Fruit fly (Drosophila melanogaster): ENCODE measurements around the gene CG4793.

CG4793 gene

dm6 chr2L:15913674-15914037 lies 9.5 kb upstream of the CG4793 start (continued):
- no peak for TF ChIP-seq CG6689 (GFP tag; IDR thresholded peaks at IDR 0.05)

DNA sequence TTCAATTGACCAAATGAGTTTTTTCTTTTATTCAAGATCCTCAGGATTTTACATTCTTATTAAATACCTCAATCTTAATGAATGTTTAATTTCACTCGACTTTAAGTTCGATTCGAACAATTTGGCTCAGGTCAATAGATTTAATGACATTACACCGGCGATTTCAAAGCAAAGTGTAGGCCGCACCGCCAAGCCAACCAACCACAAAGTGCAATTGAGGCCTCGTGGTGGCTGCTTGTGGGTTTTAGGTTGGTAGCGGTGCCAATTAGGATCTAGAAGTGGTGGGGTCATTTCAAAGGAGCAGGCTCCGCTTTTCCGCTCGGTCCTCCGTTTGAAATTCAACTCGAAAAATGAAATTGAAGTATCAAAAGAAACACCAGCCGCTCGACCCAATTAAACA lies 6.6 kb upstream of the CG4793 start, which contains the start of gene CG13244:
TSS of gene CG13244 (plus strand) at position 301 of the 400 bp plus-strand sequence.
- no peak for TF ChIP-seq zen2 (GFP tag; IDR thresholded peaks at IDR 0.05; ENCODE audit: partially characterized antibody)
- TF ChIP-seq CG2678 (tag; optimal IDR thresholded peaks at IDR 0.05) = no peak
- no peak for TF ChIP-seq wor (GFP tag; IDR thresholded peaks at IDR 0.05)
- TF ChIP-seq cwo (GFP tag; optimal IDR thresholded peaks at IDR 0.05) = no peak
- TF ChIP-seq Ets65A (GFP tag) = peak; percentile 41

DNA sequence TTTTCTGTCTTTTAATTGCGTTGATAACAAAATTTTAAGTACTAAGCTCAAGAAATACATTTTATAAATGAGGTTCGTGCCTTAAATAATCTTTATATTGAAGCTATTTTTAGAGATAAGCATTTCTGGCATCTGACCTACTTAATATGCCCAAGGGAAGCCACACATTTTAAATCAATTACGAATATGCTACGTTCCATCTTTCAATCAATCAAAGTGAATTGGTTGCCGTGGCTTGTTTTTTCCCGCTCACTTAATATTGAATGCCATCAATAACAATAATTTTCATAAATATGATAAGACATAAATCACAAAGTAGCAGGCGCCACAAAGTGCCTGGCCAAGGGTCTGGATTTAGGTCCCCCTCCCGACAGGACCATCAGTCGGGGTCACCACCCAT lies 12.9 kb downstream of the CG4793 start:
- no peak for TF ChIP-seq scrt (GFP tag; optimal IDR thresholded peaks at IDR 0.05)
- no peak for TF ChIP-seq CG17328 (GFP tag; IDR thresholded peaks at IDR 0.05)
- TF ChIP-seq Mes4 (GFP tag; optimal IDR thresholded peaks at IDR 0.05) = no peak
- TF ChIP-seq pho (GFP tag; optimal IDR thresholded peaks at IDR 0.05) = no peak
- no peak for TF ChIP-seq Sox100B (GFP tag; optimal IDR thresholded peaks at IDR 0.05)

dm6 chr2L:15941141-15941540 lies 17.9 kb downstream of the CG4793 start, which contains the start of gene CG12448:
TSS of gene CG12448 (plus strand) at chr2L:15941441.
- no peak for TF ChIP-seq GATAe (GFP tag; conservative IDR thresholded peaks at IDR 0.05)
- TF ChIP-seq gfzf (GFP tag; optimal IDR thresholded peaks at IDR 0.05) = no peak
- no peak for TF ChIP-seq CG17568 (GFP tag; optimal IDR thresholded peaks at IDR 0.05)
- TF ChIP-seq Hey (tag; optimal IDR thresholded peaks at IDR 0.05) = no peak
- no peak for TF ChIP-seq CG18262 (tag; optimal IDR thresholded peaks at IDR 0.05)
- TF ChIP-seq zf30C (GFP tag; optimal IDR thresholded peaks at IDR 0.05) = no peak

- TF ChIP-seq gt (GFP tag; IDR thresholded peaks at IDR 0.05) (no peak), D19A (tag; optimal IDR thresholded peaks at IDR 0.05) (no peak), chn (GFP tag; optimal IDR thresholded peaks at IDR 0.05) (no peak), lov (optimal IDR thresholded peaks at IDR 0.05) (no peak), lov (GFP tag; IDR thresholded peaks at IDR 0.05) (0 out of 3 replicates have a peak, but pooled peaks have one; percentile 17), CG43689 (GFP tag; IDR thresholded peaks at IDR 0.05) (no peak), CTCF (GFP tag; optimal IDR thresholded peaks at IDR 0.05) (peak; percentile 86), jing (GFP tag; optimal IDR thresholded peaks at IDR 0.05) (no peak), CG30431 (GFP tag; optimal IDR thresholded peaks at IDR 0.05) (no peak), dmrt11E (tag; optimal IDR thresholded peaks at IDR 0.05) (no peak), CG7928 (GFP tag; optimal IDR thresholded peaks at IDR 0.05) (no peak), tup (GFP tag; optimal IDR thresholded peaks at IDR 0.05) (no peak), Ets65A (GFP tag) (peak; percentile 57), CG11398 (GFP tag; optimal IDR thresholded peaks at IDR 0.05) (no peak), CG12659 (GFP tag; optimal IDR thresholded peaks at IDR 0.05) (no peak), zfh1 (GFP tag; IDR thresholded peaks at IDR 0.05) (no peak), CG11456 (GFP tag; IDR thresholded peaks at IDR 0.05) (0 out of 3 replicates have a peak, but pooled peaks have one; percentile 32), Xrp1 (GFP tag; IDR thresholded peaks at IDR 0.05) (no peak), CG14965 (GFP tag; optimal IDR thresholded peaks at IDR 0.05; ENCODE audit: borderline replicate concordance) (peak; percentile 58), prd (optimal IDR thresholded peaks at IDR 0.05) (no peak), prd (GFP tag; IDR thresholded peaks at IDR 0.05) (no peak), CG1024 (GFP tag; IDR thresholded peaks at IDR 0.05) (0 out of 2 replicates have a peak, but pooled peaks have one; percentile 23), bab2 (GFP tag; optimal IDR thresholded peaks at IDR 0.05) (no peak), peb (GFP tag; IDR thresholded peaks at IDR 0.05) (no peak), CG7786 (GFP tag; optimal IDR thresholded peaks at IDR 0.05) (no peak), CG13775 (GFP tag; optimal IDR thresholded peaks at IDR 0.05) (no peak), exex (tag; optimal IDR thresholded peaks at IDR 0.05) (no peak), CG6272 (GFP tag; IDR thresholded peaks at IDR 0.05) (no peak), ewg (GFP tag; optimal IDR thresholded peaks at IDR 0.05) (no peak), CG16813 (GFP tag; IDR thresholded peaks at IDR 0.05; ENCODE audit: partially characterized antibody) (no peak), MBD-R2 (GFP tag; IDR thresholded peaks at IDR 0.05) (no peak)
Observed at dm6 chr2L:15949457-15949856, 26.3 kb downstream of the CG4793 start.

Data from whole organism, embryonic.